Worm (Caenorhabditis elegans) whole organism, L2 larva: ENCODE results near the gene nex-2.

Experiments
- C34F6.9 ChIP-seq: fragments of 150-350 bp; optimal IDR thresholded peaks from 2 replicates; lab custom pipeline; 2014; ENCODE audit warnings: missing biosample characterization, missing genetic modification characterization
- F13H6.1 ChIP-seq: sonication (generic microtip); optimal IDR thresholded peaks from 2 replicates; lab custom pipeline; 2016; ENCODE audit warnings: missing genetic modification characterization, missing compliant biosample characterization
- R02D3.7 ChIP-seq: fragments of 150-350 bp; optimal IDR thresholded peaks from 2 replicates; lab custom pipeline; 2014; ENCODE audit warnings: missing biosample characterization, missing genetic modification characterization
- Y55F3AM.14 ChIP-seq: fragments of 200-800 bp; sonication (Bioruptor generic); optimal IDR thresholded peaks from 2 replicates; lab custom pipeline; 2018; ENCODE audit warnings: mild to moderate bottlenecking, missing genetic modification characterization, missing compliant biosample characterization
- ZK546.5 ChIP-seq: sonication (generic microtip); optimal IDR thresholded peaks from 2 replicates; lab custom pipeline; 2017; ENCODE audit warnings: missing biosample characterization, missing genetic modification characterization
- alr-1 ChIP-seq: fragments of 150-350 bp; optimal IDR thresholded peaks from 2 replicates; lab custom pipeline; 2014; ENCODE audit warnings: missing biosample characterization, missing genetic modification characterization
- aly-2 ChIP-seq: fragments of 150-350 bp; optimal IDR thresholded peaks from 2 replicates; lab custom pipeline; 2014; ENCODE audit warnings: missing biosample characterization, missing genetic modification characterization
- ama-1 ChIP-seq: fragments of 150-350 bp; optimal IDR thresholded peaks from 2 replicates; lab custom pipeline; 2018; ENCODE audit warnings: inconsistent platforms
- blmp-1 ChIP-seq: sonication (generic microtip); optimal IDR thresholded peaks from 2 replicates; lab custom pipeline; 2017; ENCODE audit warnings: missing genetic modification characterization, mild to moderate bottlenecking, missing compliant biosample characterization, antibody characterized with exemption, moderate library complexity; ENCODE audit not compliant: insufficient read depth
- ceh-16 ChIP-seq: fragments of 150-350 bp; optimal IDR thresholded peaks from 2 replicates; lab custom pipeline; 2014; ENCODE audit warnings: missing biosample characterization, missing genetic modification characterization
- ceh-82 ChIP-seq: fragments of 150-350 bp; optimal IDR thresholded peaks from 2 replicates; lab custom pipeline; 2014; ENCODE audit warnings: missing biosample characterization, missing genetic modification characterization
- crh-2 ChIP-seq: sonication (generic microtip); optimal IDR thresholded peaks from 2 replicates; lab custom pipeline; 2017; ENCODE audit warnings: missing biosample characterization, missing genetic modification characterization
- dmd-4 ChIP-seq: sonication (generic microtip); optimal IDR thresholded peaks from 2 replicates; lab custom pipeline; 2017; ENCODE audit warnings: missing biosample characterization, missing genetic modification characterization
- egl-27 ChIP-seq: sonication (generic microtip); optimal IDR thresholded peaks from 3 replicates; lab custom pipeline; 2017; ENCODE audit warnings: missing biosample characterization, missing genetic modification reagents, missing genetic modification characterization
- elt-1 ChIP-seq: fragments of 150-350 bp; optimal IDR thresholded peaks from 2 replicates; lab custom pipeline; 2014; ENCODE audit warnings: missing biosample characterization, missing genetic modification characterization
- elt-3 ChIP-seq: sonication (generic microtip); optimal IDR thresholded peaks from 2 replicates; lab custom pipeline; 2017; ENCODE audit warnings: missing biosample characterization, missing genetic modification characterization
- fos-1 ChIP-seq: fragments of 150-350 bp; optimal IDR thresholded peaks from 2 replicates; lab custom pipeline; 2014; ENCODE audit warnings: missing biosample characterization, missing genetic modification characterization
- gmeb-1 ChIP-seq: fragments of 150-350 bp; optimal IDR thresholded peaks from 2 replicates; lab custom pipeline; 2014; ENCODE audit warnings: missing biosample characterization, missing genetic modification characterization
- lin-11 ChIP-seq: fragments of 150-350 bp; sonication (generic microtip); optimal IDR thresholded peaks from 2 replicates; lab custom pipeline; 2014; ENCODE audit warnings: missing biosample characterization, missing genetic modification characterization, inconsistent platforms, mixed read lengths
- lin-13 ChIP-seq: fragments of 150-350 bp; optimal IDR thresholded peaks from 2 replicates; lab custom pipeline; 2014; ENCODE audit warnings: missing biosample characterization, missing genetic modification reagents, missing genetic modification characterization
- lin-39 ChIP-seq: fragments of 150-350 bp; optimal IDR thresholded peaks from 2 replicates; lab custom pipeline; 2014; ENCODE audit warnings: missing biosample characterization, missing genetic modification reagents, missing genetic modification characterization
- lsy-2 ChIP-seq, 2 experiments: fragments of 150-350 bp in 1 of 2; sonication (generic microtip) in 1 of 2; optimal IDR thresholded peaks; 2 replicates each; lab custom pipeline; 2014 to 2017; ENCODE audit warnings: missing biosample characterization in 2 of 2, missing genetic modification characterization in 2 of 2
- mab-5 ChIP-seq: fragments of 150-350 bp; optimal IDR thresholded peaks from 2 replicates; lab custom pipeline; 2014; ENCODE audit warnings: missing biosample characterization, missing genetic modification characterization
- mbf-1 ChIP-seq: sonication (generic microtip); optimal IDR thresholded peaks from 2 replicates; lab custom pipeline; 2017; ENCODE audit warnings: missing biosample characterization, missing genetic modification characterization
- mdl-1 ChIP-seq, 2 experiments: fragments of 150-350 bp in 1 of 2; sonication (generic microtip) in 1 of 2; optimal IDR thresholded peaks; 2 replicates each; lab custom pipeline; 2017; ENCODE audit warnings: missing biosample characterization in 2 of 2, missing genetic modification characterization in 2 of 2
- nhr-10 ChIP-seq: sonication (generic microtip); optimal IDR thresholded peaks from 2 replicates; lab custom pipeline; 2017; ENCODE audit warnings: missing biosample characterization, missing genetic modification characterization
- nhr-11 ChIP-seq: fragments of 150-350 bp; optimal IDR thresholded peaks from 2 replicates; lab custom pipeline; 2014; ENCODE audit warnings: missing biosample characterization, missing genetic modification characterization
- nhr-12 ChIP-seq: fragments of 150-350 bp; optimal IDR thresholded peaks from 2 replicates; lab custom pipeline; 2014; ENCODE audit warnings: missing biosample characterization, missing genetic modification characterization
- nhr-129 ChIP-seq: fragments of 150-350 bp; optimal IDR thresholded peaks from 2 replicates; lab custom pipeline; 2014; ENCODE audit warnings: missing biosample characterization, missing genetic modification characterization
- nhr-21 ChIP-seq: fragments of 150-350 bp; optimal IDR thresholded peaks from 2 replicates; lab custom pipeline; 2014; ENCODE audit warnings: missing biosample characterization, missing genetic modification characterization
- nhr-23 ChIP-seq: fragments of 150-350 bp; optimal IDR thresholded peaks from 2 replicates; lab custom pipeline; 2014; ENCODE audit warnings: missing biosample characterization, missing genetic modification reagents, missing genetic modification characterization
- nhr-237 ChIP-seq: fragments of 150-350 bp; optimal IDR thresholded peaks from 2 replicates; lab custom pipeline; 2014; ENCODE audit warnings: missing biosample characterization, missing genetic modification characterization
- nhr-25 ChIP-seq: fragments of 150-350 bp; sonication (generic microtip); optimal IDR thresholded peaks from 3 replicates; lab custom pipeline; 2014; ENCODE audit warnings: missing biosample characterization, missing genetic modification characterization
- nhr-6 ChIP-seq: fragments of 150-350 bp; optimal IDR thresholded peaks from 2 replicates; lab custom pipeline; 2014; ENCODE audit warnings: missing biosample characterization, missing genetic modification characterization
- nhr-77 ChIP-seq: fragments of 150-350 bp; optimal IDR thresholded peaks from 2 replicates; lab custom pipeline; 2014; ENCODE audit warnings: missing biosample characterization, missing genetic modification characterization
- peb-1 ChIP-seq: fragments of 150-350 bp; optimal IDR thresholded peaks from 2 replicates; lab custom pipeline; 2014; ENCODE audit warnings: missing biosample characterization, missing genetic modification characterization
- sem-4 ChIP-seq: fragments of 150-350 bp; optimal IDR thresholded peaks from 2 replicates; lab custom pipeline; 2014; ENCODE audit warnings: missing biosample characterization, missing genetic modification reagents, missing genetic modification characterization
- skn-1 ChIP-seq: sonication (generic microtip); optimal IDR thresholded peaks from 2 replicates; lab custom pipeline; 2017; ENCODE audit warnings: missing biosample characterization, missing genetic modification characterization
- sma-3 ChIP-seq: sonication (generic microtip); optimal IDR thresholded peaks from 2 replicates; lab custom pipeline; 2016; ENCODE audit warnings: missing genetic modification reagents, missing genetic modification characterization, missing compliant biosample characterization
- sma-9 ChIP-seq, 2 experiments: fragments of 150-350 bp in 1 of 2; sonication (generic microtip) in 1 of 2; optimal IDR thresholded peaks; 2 replicates each; lab custom pipeline; 2014 to 2016; ENCODE audit warnings: missing genetic modification characterization in 2 of 2, mild to moderate bottlenecking in 1 of 2, missing biosample characterization in 1 of 2, missing compliant biosample characterization in 1 of 2, missing genetic modification reagents in 1 of 2, moderate library complexity in 1 of 2
- snpc-4 ChIP-seq: fragments of 150-350 bp; optimal IDR thresholded peaks from 2 replicates; lab custom pipeline; 2014; ENCODE audit warnings: missing biosample characterization, missing genetic modification characterization
- unc-39 ChIP-seq: fragments of 150-350 bp; optimal IDR thresholded peaks from 2 replicates; lab custom pipeline; 2014; ENCODE audit warnings: missing biosample characterization, missing genetic modification characterization
- unc-55 ChIP-seq: fragments of 150-350 bp; sonication (generic microtip); optimal IDR thresholded peaks from 3 replicates; lab custom pipeline; 2014; ENCODE audit warnings: missing biosample characterization, missing genetic modification reagents, missing genetic modification characterization
- unc-62 ChIP-seq: fragments of 150-350 bp; optimal IDR thresholded peaks from 2 replicates; lab custom pipeline; 2014; ENCODE audit warnings: missing biosample characterization, missing genetic modification reagents, missing genetic modification characterization
- zag-1 ChIP-seq: fragments of 150-350 bp; optimal IDR thresholded peaks from 2 replicates; lab custom pipeline; 2014; ENCODE audit warnings: missing biosample characterization, missing genetic modification characterization
- ztf-1 ChIP-seq: fragments of 200-800 bp; sonication (Bioruptor generic); conservative IDR thresholded peaks from 2 replicates; pipeline ENCODE4 v1.3.6; 2022; ENCODE audit warnings: missing genetic modification characterization, missing compliant biosample characterization
- ztf-11 ChIP-seq: sonication (generic microtip); optimal IDR thresholded peaks from 2 replicates; lab custom pipeline; 2017; ENCODE audit warnings: missing biosample characterization, missing genetic modification characterization
- ztf-4 ChIP-seq: fragments of 150-350 bp; optimal IDR thresholded peaks from 2 replicates; lab custom pipeline; 2014; ENCODE audit warnings: missing biosample characterization, missing genetic modification characterization

Gene nex-2

ce11 chrIII:10357598-10358186, 27.5 kb upstream of the nex-2 start, which contains the start of gene umps-1:
TSS of gene umps-1 (minus strand) at chrIII:10357648.
- TF ChIP-seq mab-5 (tag; lab: Kevin White, UChicago) (peak; percentile 34), Y55F3AM.14 (GFP tag; lab: Kevin White, UChicago) (no peak), egl-27 (no peak), R02D3.7 (tag; lab: Kevin White, UChicago) (no peak), F13H6.1 (peak; percentile 37), ama-1 (lab: Kevin White, UChicago) (no peak), nhr-77 (tag; lab: Kevin White, UChicago) (no peak), ztf-4 (no peak), nhr-11 (tag; lab: Kevin White, UChicago) (no peak), zag-1 (no peak), unc-39 (tag; lab: Kevin White, UChicago) (no peak), sma-3 (GFP tag; lab: Kevin White, UChicago) (peak; percentile 80), unc-55 (GFP tag; lab: Kevin White, UChicago) (peak; percentile 82), skn-1 (tag; lab: Kevin White, UChicago) (no peak), nhr-12 (tag; lab: Kevin White, UChicago) (no peak), blmp-1 (tag; lab: Kevin White, UChicago) (no peak), ZK546.5 (tag; lab: Kevin White, UChicago) (no peak), sem-4 (tag; lab: Kevin White, UChicago) (peak; percentile 74), sma-9 (GFP tag; optimal IDR thresholded peaks at IDR 0.05; lab: Kevin White, UChicago) (peak; percentile 69), sma-9 (tag; optimal IDR thresholded peaks at IDR 0.05; lab: Kevin White, UChicago) (no peak), snpc-4 (peak; percentile 74), crh-2 (tag; lab: Kevin White, UChicago) (peak; percentile 85), lsy-2 (tag; optimal IDR thresholded peaks at IDR 0.05; lab: Kevin White, UChicago) (peak; percentile 93 to 99), nhr-25 (tag; lab: Kevin White, UChicago) (no peak), dmd-4 (no peak), nhr-6 (tag; lab: Kevin White, UChicago) (peak; percentile 50), mdl-1 (tag; optimal IDR thresholded peaks at IDR 0.05; lab: Kevin White, UChicago) (no peak), ceh-82 (tag; lab: Kevin White, UChicago) (no peak), ztf-11 (tag; lab: Kevin White, UChicago) (no peak), nhr-237 (tag; lab: Kevin White, UChicago) (no peak), gmeb-1 (tag; lab: Kevin White, UChicago) (peak; percentile 98), aly-2 (tag; lab: Kevin White, UChicago) (no peak), elt-3 (tag; lab: Kevin White, UChicago) (no peak), ceh-16 (tag; lab: Kevin White, UChicago) (no peak), C34F6.9 (peak; percentile 72), fos-1 (tag; lab: Kevin White, UChicago) (peak; percentile 50), unc-62 (GFP tag; lab: Kevin White, UChicago) (no peak), peb-1 (no peak), nhr-129 (tag; lab: Kevin White, UChicago) (peak; percentile 63), lin-11 (no peak), mbf-1 (tag; lab: Kevin White, UChicago) (no peak), elt-1 (tag; lab: Kevin White, UChicago) (no peak), lin-39 (no peak), lin-13 (GFP tag; lab: Kevin White, UChicago) (peak; percentile 72), nhr-10 (tag; lab: Kevin White, UChicago) (no peak), alr-1 (no peak), ztf-1 (no peak), nhr-21 (tag; lab: Kevin White, UChicago) (peak; percentile 71), nhr-23 (tag; lab: Kevin White, UChicago) (no peak)
